Worm (Caenorhabditis elegans) whole organism, mixed stage, embryonic: ENCODE data around the gene tbx-8.

Source experiments
- ceh-43 ChIP-seq: fragments of 200-800 bp; sonication (Bioruptor generic); optimal IDR thresholded peaks from 2 replicates; lab custom pipeline; 2018; ENCODE audit warnings: mild to moderate bottlenecking, missing genetic modification characterization, moderate library complexity, missing compliant biosample characterization
- nhr-28 ChIP-seq: fragments of 150-350 bp; optimal IDR thresholded peaks from 2 replicates; lab custom pipeline; 2014; ENCODE audit warnings: missing biosample characterization, missing genetic modification characterization

DNA sequence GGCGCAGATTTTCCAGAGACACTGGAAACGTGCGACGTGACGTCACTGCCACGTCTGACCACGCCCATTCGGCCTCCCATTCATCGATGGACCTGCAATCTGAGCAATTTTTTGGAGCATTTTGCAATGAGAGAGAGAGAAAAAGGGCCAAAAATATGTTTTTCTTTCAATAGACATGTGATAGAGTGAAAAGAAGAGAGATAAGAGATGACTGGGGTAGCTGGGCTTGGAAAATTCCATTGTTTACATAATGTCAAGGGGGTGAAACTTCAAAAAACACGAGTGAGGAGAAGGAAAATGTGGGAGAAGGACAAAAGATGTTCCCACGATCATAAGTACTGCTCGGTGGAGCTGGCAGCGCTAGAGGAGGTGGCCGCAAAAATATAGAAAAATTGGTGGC is 48.8 kb downstream of the tbx-8 start, which contains the start of gene M03C11.1:
- TF ChIP-seq ceh-43 (GFP tag; lab: Kevin White, UChicago) (no peak), nhr-28 (tag; lab: Kevin White, UChicago) (no peak)
